Fruit fly (Drosophila melanogaster) whole organism, embryonic: Measurements from ENCODE around the gene ft.

Source experiments
- Abd-B ChIP-seq: fragments of 200-800 bp; sonication (Bioruptor generic); optimal IDR thresholded peaks from 2 replicates; lab custom pipeline; 2018; ENCODE audit warnings: missing biosample characterization, mild to moderate bottlenecking, missing genetic modification characterization, moderate library complexity
- Blimp-1 ChIP-seq: fragments of 200-800 bp; sonication (Bioruptor generic); optimal IDR thresholded peaks from 3 replicates; lab custom pipeline; 2018; ENCODE audit warnings: missing biosample characterization, missing genetic modification characterization, mild to moderate bottlenecking, moderate library complexity, missing genetic modification reagents
- CG12071 ChIP-seq: fragments of 200-800 bp; sonication (Bioruptor generic); optimal IDR thresholded peaks from 3 replicates; lab custom pipeline; 2018; ENCODE audit warnings: missing biosample characterization, mild to moderate bottlenecking, missing genetic modification characterization
- CG12104 ChIP-seq: fragments of 200-800 bp; sonication (Bioruptor generic); optimal IDR thresholded peaks from 3 replicates; lab custom pipeline; 2016; ENCODE audit warnings: missing biosample characterization, missing genetic modification characterization
- CG12219 ChIP-seq: fragments of 200-800 bp; sonication (Bioruptor generic); optimal IDR thresholded peaks from 3 replicates; lab custom pipeline; 2018; ENCODE audit warnings: missing biosample characterization, mild to moderate bottlenecking, missing genetic modification characterization
- CG13287 ChIP-seq: fragments of 200-800 bp; sonication (Bioruptor generic); IDR thresholded peaks from 2 replicates; pipeline ENCODE4 v1.3.6; 2022; ENCODE audit warnings: missing biosample characterization, missing genetic modification characterization; ENCODE audit not compliant: partially characterized antibody
- CG13624 ChIP-seq: fragments of 200-800 bp; sonication (Bioruptor generic); optimal IDR thresholded peaks from 2 replicates; lab custom pipeline; 2016; ENCODE audit warnings: missing biosample characterization, missing genetic modification characterization
- CG15514 ChIP-seq: fragments of 200-800 bp; sonication (Bioruptor generic); optimal IDR thresholded peaks from 3 replicates; lab custom pipeline; 2017; ENCODE audit warnings: missing biosample characterization, missing genetic modification characterization, mild to moderate bottlenecking, moderate library complexity, missing genetic modification reagents
- CG17328 ChIP-seq: fragments of 200-800 bp; sonication (Bioruptor generic); IDR thresholded peaks from 2 replicates; pipeline ENCODE4 v1.3.6; 2022; ENCODE audit warnings: missing biosample characterization, missing genetic modification characterization
- CG17912 ChIP-seq: fragments of 200-800 bp; sonication (Bioruptor generic); optimal IDR thresholded peaks from 2 replicates; lab custom pipeline; 2018; ENCODE audit warnings: missing biosample characterization, mild to moderate bottlenecking, missing genetic modification characterization
- CG1832 ChIP-seq: fragments of 200-800 bp; sonication (Bioruptor generic); optimal IDR thresholded peaks from 2 replicates; lab custom pipeline; 2017; ENCODE audit warnings: missing biosample characterization, mild to moderate bottlenecking, missing genetic modification characterization, inconsistent platforms
- CG2120 ChIP-seq: fragments of 200-800 bp; sonication (Bioruptor generic); optimal IDR thresholded peaks from 3 replicates; lab custom pipeline; 2016; ENCODE audit warnings: missing biosample characterization, missing genetic modification characterization
- CG2678 ChIP-seq: fragments of 200-800 bp; sonication (Bioruptor generic); optimal IDR thresholded peaks from 3 replicates; lab custom pipeline; 2019; ENCODE audit warnings: missing biosample characterization, mild to moderate bottlenecking, missing genetic modification characterization, moderate library complexity
- CG2875 ChIP-seq: fragments of 200-800 bp; sonication (Bioruptor generic); optimal IDR thresholded peaks from 2 replicates; lab custom pipeline; 2017; ENCODE audit warnings: missing biosample characterization, mild to moderate bottlenecking, missing genetic modification characterization, missing genetic modification reagents
- CG3065 ChIP-seq: fragments of 200-800 bp; sonication (Bioruptor generic); optimal IDR thresholded peaks from 2 replicates; lab custom pipeline; 2016; ENCODE audit warnings: missing biosample characterization, missing genetic modification characterization
- CG43689 ChIP-seq: fragments of 200-800 bp; sonication (Bioruptor generic); IDR thresholded peaks from 2 replicates; pipeline ENCODE4 v1.3.6; 2022; ENCODE audit warnings: missing biosample characterization, missing genetic modification characterization
- CG4730 ChIP-seq: fragments of 200-800 bp; sonication (Bioruptor generic); IDR thresholded peaks from 2 replicates; pipeline ENCODE4 v1.3.6; 2022; ENCODE audit warnings: missing biosample characterization, missing genetic modification characterization
- CG4820 ChIP-seq: fragments of 200-800 bp; sonication (Bioruptor generic); optimal IDR thresholded peaks from 3 replicates; lab custom pipeline; 2016; ENCODE audit warnings: missing biosample characterization, missing genetic modification characterization
- CG7372 ChIP-seq: fragments of 200-800 bp; sonication (Bioruptor generic); IDR thresholded peaks from 2 replicates; pipeline ENCODE4 v1.3.6; 2022; ENCODE audit warnings: missing biosample characterization, missing genetic modification characterization
- CG7786 ChIP-seq: fragments of 200-800 bp; sonication (Bioruptor generic); optimal IDR thresholded peaks from 2 replicates; lab custom pipeline; 2016; ENCODE audit warnings: missing biosample characterization, missing genetic modification characterization
- CG8924 ChIP-seq: fragments of 200-800 bp; optimal IDR thresholded peaks from 3 replicates; lab custom pipeline; 2019; ENCODE audit warnings: missing biosample characterization, mild to moderate bottlenecking, missing genetic modification characterization, moderate library complexity
- D ChIP-seq, 2 experiments: fragments of 200-800 bp in 1 of 2; fragments of >200 bp in 1 of 2; sonication (Bioruptor generic) in 1 of 2; optimal IDR thresholded peaks; 2 replicates in 1 of 2; 3 replicates in 1 of 2; lab custom pipeline; 2017; ENCODE audit warnings: mild to moderate bottlenecking in 1 of 2, missing biosample characterization in 1 of 2, missing genetic modification characterization in 1 of 2, missing genetic modification reagents in 1 of 2
- Dbx ChIP-seq: fragments of 200-800 bp; sonication (Bioruptor generic); IDR thresholded peaks from 3 replicates; pipeline ENCODE4 v1.3.6; 2022; ENCODE audit warnings: missing biosample characterization, missing genetic modification characterization
- Ets97D ChIP-seq: fragments of 200-800 bp; sonication (Bioruptor generic); optimal IDR thresholded peaks from 3 replicates; lab custom pipeline; 2016; ENCODE audit warnings: missing biosample characterization, missing genetic modification characterization
- Gsc ChIP-seq: fragments of 200-800 bp; sonication (Bioruptor generic); IDR thresholded peaks from 2 replicates; pipeline ENCODE4 v1.3.6; 2022; ENCODE audit warnings: missing biosample characterization, missing genetic modification characterization
- H2.0 ChIP-seq: fragments of 200-800 bp; sonication (Bioruptor generic); IDR thresholded peaks from 2 replicates; pipeline ENCODE4 v1.3.6; 2022; ENCODE audit warnings: missing biosample characterization, missing genetic modification characterization
- Hsf ChIP-seq: fragments of 200-800 bp; sonication (Bioruptor generic); optimal IDR thresholded peaks from 3 replicates; lab custom pipeline; 2016; ENCODE audit warnings: missing biosample characterization, missing genetic modification characterization
- Lim3 ChIP-seq: fragments of 200-800 bp; sonication (Bioruptor generic); IDR thresholded peaks from 2 replicates; pipeline ENCODE4 v1.3.6; 2022; ENCODE audit warnings: missing biosample characterization, missing genetic modification characterization
- Meics ChIP-seq: fragments of 200-800 bp; sonication (Bioruptor generic); optimal IDR thresholded peaks from 2 replicates; lab custom pipeline; 2017; ENCODE audit warnings: missing biosample characterization, mild to moderate bottlenecking, missing genetic modification characterization
- Myb ChIP-seq: fragments of 200-800 bp; sonication (Bioruptor generic); optimal IDR thresholded peaks from 2 replicates; lab custom pipeline; 2016; ENCODE audit warnings: missing biosample characterization, missing genetic modification characterization
- NC2α ChIP-seq: fragments of 200-800 bp; sonication (Bioruptor generic); optimal IDR thresholded peaks from 2 replicates; lab custom pipeline; 2016; ENCODE audit warnings: missing biosample characterization, missing genetic modification characterization
- Oaz ChIP-seq: fragments of 200-800 bp; sonication (Bioruptor generic); IDR thresholded peaks from 2 replicates; pipeline ENCODE4 v1.3.6; 2022; ENCODE audit warnings: missing biosample characterization, missing genetic modification characterization
- Optix ChIP-seq: fragments of 200-800 bp; sonication (Bioruptor generic); IDR thresholded peaks from 3 replicates; pipeline ENCODE4 v1.3.6; 2022; ENCODE audit warnings: missing biosample characterization, missing genetic modification characterization
- Six4 ChIP-seq: fragments of 200-800 bp; sonication (Bioruptor generic); optimal IDR thresholded peaks from 2 replicates; lab custom pipeline; 2016; ENCODE audit warnings: missing biosample characterization, missing genetic modification characterization
- Trl ChIP-seq, 3 experiments: fragments of >200 bp in 2 of 3; fragments of 200-800 bp in 1 of 3; sonication (Bioruptor generic) in 1 of 3; optimal IDR thresholded peaks; 2 replicates in 1 of 3; 3 replicates in 2 of 3; lab custom pipeline; 2016 to 2017; ENCODE audit warnings: missing biosample characterization in 1 of 3, missing genetic modification characterization in 1 of 3
- Xrp1 ChIP-seq: fragments of 200-800 bp; sonication (Bioruptor generic); IDR thresholded peaks from 2 replicates; pipeline ENCODE4 v1.3.6; 2022; ENCODE audit warnings: missing biosample characterization, missing genetic modification characterization
- ab ChIP-seq: fragments of 200-800 bp; sonication (Bioruptor generic); optimal IDR thresholded peaks from 2 replicates; lab custom pipeline; 2016; ENCODE audit warnings: missing biosample characterization, missing genetic modification characterization
- aop ChIP-seq: fragments of 200-800 bp; sonication (Bioruptor generic); IDR thresholded peaks from 2 replicates; pipeline ENCODE4 v1.3.6; 2022; ENCODE audit warnings: missing biosample characterization, missing genetic modification characterization
- crc ChIP-seq: fragments of 200-800 bp; sonication (Bioruptor generic); optimal IDR thresholded peaks from 2 replicates; lab custom pipeline; 2016; ENCODE audit warnings: missing biosample characterization, missing genetic modification characterization
- dimm ChIP-seq: fragments of 200-800 bp; sonication (Bioruptor generic); IDR thresholded peaks from 2 replicates; pipeline ENCODE4 v1.3.6; 2022; ENCODE audit warnings: missing biosample characterization, missing genetic modification characterization
- fd3F ChIP-seq: fragments of 200-800 bp; sonication (Bioruptor generic); optimal IDR thresholded peaks from 2 replicates; lab custom pipeline; 2018; ENCODE audit warnings: missing biosample characterization, mild to moderate bottlenecking, missing genetic modification characterization, moderate library complexity
- fd96Cb ChIP-seq: fragments of 200-800 bp; sonication (Bioruptor generic); optimal IDR thresholded peaks from 2 replicates; lab custom pipeline; 2018; ENCODE audit warnings: missing biosample characterization, mild to moderate bottlenecking, missing genetic modification characterization, moderate library complexity
- ftz-f1 ChIP-seq: fragments of 200-800 bp; sonication (Bioruptor generic); optimal IDR thresholded peaks from 2 replicates; lab custom pipeline; 2016; ENCODE audit warnings: missing biosample characterization, missing genetic modification characterization
- gce ChIP-seq: fragments of 200-800 bp; sonication (Bioruptor generic); IDR thresholded peaks from 3 replicates; pipeline ENCODE4 v1.3.6; 2022; ENCODE audit warnings: missing biosample characterization, missing genetic modification characterization
- gsb ChIP-seq: fragments of 200-800 bp; sonication (Bioruptor generic); IDR thresholded peaks from 2 replicates; pipeline ENCODE4 v1.3.6; 2022; ENCODE audit warnings: missing biosample characterization, missing genetic modification characterization
- lilli ChIP-seq: fragments of 200-800 bp; sonication (Bioruptor generic); optimal IDR thresholded peaks from 3 replicates; lab custom pipeline; 2016; ENCODE audit warnings: missing biosample characterization, missing genetic modification characterization
- phol ChIP-seq: fragments of 200-800 bp; sonication (Bioruptor generic); optimal IDR thresholded peaks from 3 replicates; lab custom pipeline; 2018; ENCODE audit warnings: missing biosample characterization, mild to moderate bottlenecking, missing genetic modification characterization, moderate library complexity
- run ChIP-seq: fragments of 200-800 bp; sonication (Bioruptor generic); optimal IDR thresholded peaks from 3 replicates; lab custom pipeline; 2018; ENCODE audit warnings: missing biosample characterization, mild to moderate bottlenecking, missing genetic modification characterization
- ssp ChIP-seq: fragments of 200-800 bp; sonication (Bioruptor generic); IDR thresholded peaks from 2 replicates; pipeline ENCODE4 v1.3.6; 2022; ENCODE audit warnings: missing biosample characterization, missing genetic modification characterization
- wdn ChIP-seq: fragments of 200-800 bp; sonication (Bioruptor generic); IDR thresholded peaks from 2 replicates; pipeline ENCODE4 v1.3.6; 2022; ENCODE audit warnings: missing biosample characterization, missing genetic modification characterization

Gene ft

DNA sequence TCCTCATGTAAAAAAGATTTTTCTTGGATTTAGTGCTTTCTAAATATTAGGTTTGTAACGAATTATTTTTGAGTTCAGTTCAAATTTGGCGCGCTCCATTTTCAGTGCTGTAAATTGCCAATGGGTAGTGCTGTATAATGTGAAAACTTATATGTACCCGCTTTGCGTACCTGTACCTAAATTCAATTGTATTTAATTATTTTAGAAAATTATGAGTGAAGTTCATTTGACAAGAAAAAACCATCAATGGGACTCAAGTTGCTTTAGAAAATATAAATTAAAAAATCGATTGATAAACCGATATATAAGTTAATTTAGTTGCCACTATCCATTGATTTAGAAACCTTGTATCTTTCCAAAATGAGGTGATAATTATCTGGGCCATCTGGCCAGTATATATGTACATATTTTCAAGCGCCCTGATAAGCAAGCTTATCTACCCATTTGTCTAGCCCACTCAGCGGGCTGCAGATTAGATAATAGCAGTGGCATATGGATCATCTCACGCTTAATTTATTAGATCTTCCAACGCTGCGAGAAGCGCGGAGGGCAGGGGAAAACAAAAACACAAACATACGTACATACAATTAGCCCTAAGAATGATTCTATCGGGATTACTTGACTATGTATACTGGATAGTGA is 2.7 kb upstream of the ft start (continued):
- TF ChIP-seq lilli (GFP tag; lab: Kevin White, UChicago): peak; percentile 63
- no peak for TF ChIP-seq Gsc (GFP tag; lab: Robert Waterston, UW)
- TF ChIP-seq Dbx (GFP tag; lab: Robert Waterston, UW): peak; percentile 57; the same call in 2 of the 3 replicates
- no peak for TF ChIP-seq dimm
- no peak for TF ChIP-seq Lim3 (GFP tag; lab: Robert Waterston, UW)
- TF ChIP-seq CG15514 (GFP tag; lab: Kevin White, UChicago): peak; percentile 40
- no peak for TF ChIP-seq gce (GFP tag; lab: Robert Waterston, UW)
- no peak for TF ChIP-seq Six4 (GFP tag; lab: Kevin White, UChicago)
- no peak for TF ChIP-seq Abd-B (GFP tag; lab: Kevin White, UChicago)
- TF ChIP-seq run (tag; lab: Kevin White, UChicago): no peak
- TF ChIP-seq Trl (optimal IDR thresholded peaks at IDR 0.05; lab: Kevin White, UChicago): no peak
- peak; percentile 12 for TF ChIP-seq Trl (GFP tag; optimal IDR thresholded peaks at IDR 0.05; lab: Kevin White, UChicago)
- no peak for TF ChIP-seq Oaz (GFP tag; lab: Robert Waterston, UW)
- TF ChIP-seq CG17328: no peak
- no peak for TF ChIP-seq wdn (GFP tag; lab: Robert Waterston, UW)
- TF ChIP-seq ftz-f1 (GFP tag; lab: Kevin White, UChicago): no peak
- peak; percentile 60 for TF ChIP-seq Myb (GFP tag; lab: Kevin White, UChicago)
- TF ChIP-seq Blimp-1: peak; percentile 24
- no peak for TF ChIP-seq CG43689 (GFP tag; lab: Robert Waterston, UW)
- TF ChIP-seq Meics: peak; percentile 46
- TF ChIP-seq NC2α (GFP tag; lab: Kevin White, UChicago): no peak
- TF ChIP-seq CG2875 (GFP tag; lab: Kevin White, UChicago): no peak
- peak; percentile 37 for TF ChIP-seq Ets97D (GFP tag; lab: Kevin White, UChicago)
- TF ChIP-seq crc: no peak
- TF ChIP-seq phol (tag; lab: Kevin White, UChicago): peak; percentile 15
- no peak for TF ChIP-seq ab
- peak; percentile 15 for TF ChIP-seq CG8924 (tag; lab: Kevin White, UChicago)
- no peak for TF ChIP-seq CG4730
- TF ChIP-seq CG1832 (GFP tag; lab: Kevin White, UChicago): no peak
- TF ChIP-seq fd3F (GFP tag; lab: Kevin White, UChicago): no peak
- TF ChIP-seq Xrp1 (GFP tag; lab: Robert Waterston, UW): no peak
- no peak for TF ChIP-seq fd96Cb
- TF ChIP-seq ssp (GFP tag; lab: Robert Waterston, UW): no peak
- no peak for TF ChIP-seq Hsf (GFP tag; lab: Kevin White, UChicago)
- TF ChIP-seq D (optimal IDR thresholded peaks at IDR 0.05; lab: Kevin White, UChicago): no peak
- no peak for TF ChIP-seq D (GFP tag; optimal IDR thresholded peaks at IDR 0.05; lab: Kevin White, UChicago)
- TF ChIP-seq CG7786 (GFP tag; lab: Kevin White, UChicago): peak; percentile 7
- peak; percentile 80 for TF ChIP-seq CG2120 (GFP tag; lab: Kevin White, UChicago)
- TF ChIP-seq CG2678: peak; percentile 24
- no peak for TF ChIP-seq CG4820 (GFP tag; lab: Kevin White, UChicago)
- TF ChIP-seq Optix: no peak
- no peak for TF ChIP-seq CG12219
- TF ChIP-seq gsb (GFP tag; lab: Robert Waterston, UW): no peak
- TF ChIP-seq H2.0 (GFP tag; lab: Robert Waterston, UW): no peak
- TF ChIP-seq CG7372 (GFP tag; lab: Robert Waterston, UW): no peak
- no peak for TF ChIP-seq CG13624
- TF ChIP-seq CG12071: no peak
- no peak for TF ChIP-seq aop
- TF ChIP-seq CG17912 (GFP tag; lab: Kevin White, UChicago): no peak
- no peak for TF ChIP-seq CG12104 (GFP tag; lab: Kevin White, UChicago)
- no peak for TF ChIP-seq CG13287 (GFP tag; lab: Robert Waterston, UW)
- no peak for TF ChIP-seq CG3065 (GFP tag; lab: Kevin White, UChicago)
